Fruit fly (Drosophila melanogaster) whole organism, pupa: ENCODE results near the gene mge.

Experiments
- CG10348 ChIP-seq: fragments of 200-800 bp; sonication (Bioruptor generic); IDR thresholded peaks from 2 replicates; pipeline ENCODE4 v1.3.6; 2022; ENCODE audit warnings: missing biosample characterization, missing genetic modification characterization
- CG12605 ChIP-seq: fragments of 200-800 bp; sonication (Bioruptor generic); IDR thresholded peaks from 2 replicates; pipeline ENCODE4 v1.3.6; 2022; ENCODE audit warnings: missing biosample characterization, missing genetic modification characterization
- CG13204 ChIP-seq: fragments of 200-800 bp; sonication (Bioruptor generic); optimal IDR thresholded peaks from 2 replicates; lab custom pipeline; 2018; ENCODE audit warnings: missing biosample characterization, mild to moderate bottlenecking, missing genetic modification characterization, moderate library complexity
- CG14655 ChIP-seq: fragments of 200-800 bp; sonication (Bioruptor generic); optimal IDR thresholded peaks from 3 replicates; lab custom pipeline; 2017; ENCODE audit warnings: mild to moderate bottlenecking, missing biosample characterization, missing genetic modification reagents, missing genetic modification characterization
- CG15710 ChIP-seq: fragments of 200-800 bp; sonication (Bioruptor generic); optimal IDR thresholded peaks from 2 replicates; lab custom pipeline; 2018; ENCODE audit warnings: missing biosample characterization, mild to moderate bottlenecking, missing genetic modification characterization, moderate library complexity
- CG17806 ChIP-seq: fragments of 200-800 bp; sonication (Bioruptor generic); optimal IDR thresholded peaks from 2 replicates; lab custom pipeline; 2018; ENCODE audit warnings: missing biosample characterization, mild to moderate bottlenecking, missing genetic modification characterization, moderate library complexity
- CG32121 ChIP-seq: fragments of 200-800 bp; sonication (Bioruptor generic); IDR thresholded peaks from 2 replicates; pipeline ENCODE4 v1.3.6; 2022; ENCODE audit warnings: missing biosample characterization, missing genetic modification characterization
- CG34367 ChIP-seq: fragments of 200-800 bp; sonication (Bioruptor generic); optimal IDR thresholded peaks from 2 replicates; lab custom pipeline; 2018; ENCODE audit warnings: missing biosample characterization, mild to moderate bottlenecking, missing genetic modification characterization
- CG4496 ChIP-seq: fragments of 200-800 bp; sonication (Bioruptor generic); IDR thresholded peaks from 3 replicates; pipeline ENCODE4 v1.3.6; 2022; ENCODE audit warnings: missing biosample characterization, missing genetic modification characterization
- CG8159 ChIP-seq: fragments of 200-800 bp; sonication (Bioruptor generic); optimal IDR thresholded peaks from 3 replicates; lab custom pipeline; 2018; ENCODE audit warnings: missing biosample characterization, mild to moderate bottlenecking, missing genetic modification characterization, moderate library complexity
- CG8301 ChIP-seq: fragments of 200-800 bp; sonication (Bioruptor generic); optimal IDR thresholded peaks from 2 replicates; lab custom pipeline; 2018; ENCODE audit warnings: missing biosample characterization, mild to moderate bottlenecking, missing genetic modification characterization
- CG9948 ChIP-seq: fragments of 200-800 bp; sonication (Bioruptor generic); optimal IDR thresholded peaks from 2 replicates; lab custom pipeline; 2018; ENCODE audit warnings: missing biosample characterization, mild to moderate bottlenecking, missing genetic modification characterization, moderate library complexity
- D1 ChIP-seq: fragments of 200-800 bp; sonication (Bioruptor generic); optimal IDR thresholded peaks from 2 replicates; lab custom pipeline; 2018; ENCODE audit warnings: missing biosample characterization, mild to moderate bottlenecking, missing genetic modification characterization, moderate library complexity
- EcR ChIP-seq: fragments of 200-800 bp; sonication (Bioruptor generic); optimal IDR thresholded peaks from 3 replicates; lab custom pipeline; 2019; ENCODE audit warnings: missing biosample characterization, missing genetic modification characterization, mild to moderate bottlenecking, moderate library complexity, missing genetic modification reagents
- Ets98B ChIP-seq: fragments of 200-800 bp; sonication (Bioruptor generic); IDR thresholded peaks from 2 replicates; pipeline ENCODE4 v1.3.6; 2022; ENCODE audit warnings: missing biosample characterization, missing genetic modification characterization
- Pif1A ChIP-seq: fragments of 200-800 bp; sonication (Bioruptor generic); optimal IDR thresholded peaks from 3 replicates; lab custom pipeline; 2016; ENCODE audit warnings: missing biosample characterization, missing genetic modification characterization
- Pif1B ChIP-seq: fragments of 200-800 bp; sonication (Bioruptor generic); optimal IDR thresholded peaks from 3 replicates; lab custom pipeline; 2016; ENCODE audit warnings: missing biosample characterization, missing genetic modification characterization
- Snoo ChIP-seq: fragments of 200-800 bp; sonication (Bioruptor generic); optimal IDR thresholded peaks from 3 replicates; lab custom pipeline; 2017; ENCODE audit warnings: missing biosample characterization, mild to moderate bottlenecking, missing genetic modification characterization, inconsistent platforms
- fd96Ca ChIP-seq: fragments of 200-800 bp; sonication (Bioruptor generic); IDR thresholded peaks from 3 replicates; pipeline ENCODE4 v1.3.6; 2022; ENCODE audit warnings: missing biosample characterization, missing genetic modification characterization
- gl ChIP-seq: fragments of 200-800 bp; sonication (Bioruptor generic); optimal IDR thresholded peaks from 2 replicates; lab custom pipeline; 2018; ENCODE audit warnings: missing biosample characterization, mild to moderate bottlenecking, missing genetic modification characterization
- rn ChIP-seq: fragments of 200-800 bp; sonication (Bioruptor generic); IDR thresholded peaks from 2 replicates; pipeline ENCODE4 v1.3.6; 2022; ENCODE audit warnings: missing biosample characterization, missing genetic modification characterization

The mge gene

DNA sequence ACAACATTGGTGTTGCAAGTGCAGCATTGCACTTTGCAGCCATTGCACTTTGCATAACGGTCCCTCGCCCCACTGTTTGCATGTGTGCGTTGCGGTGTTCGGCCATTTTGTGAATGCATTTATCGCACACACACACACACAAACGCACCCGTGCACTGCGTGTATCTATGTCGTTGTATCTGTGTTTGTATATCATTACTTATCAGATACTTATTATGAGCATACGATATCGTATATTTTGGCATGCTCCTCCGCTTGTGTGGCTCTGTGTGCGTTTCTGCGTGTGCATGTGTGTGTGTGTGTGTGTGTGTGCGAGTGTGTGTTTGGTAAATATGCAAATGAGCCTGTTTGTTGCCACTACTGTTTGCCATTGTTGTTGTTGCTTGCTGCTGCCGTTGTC lies 32.9 kb downstream of the mge start:
- TF ChIP-seq CG17806 (tag; lab: Kevin White, UChicago) (no peak), CG4496 (GFP tag; lab: Robert Waterston, UW) (0 out of 3 replicates have a peak, but pooled peaks have one; percentile 27)

DNA sequence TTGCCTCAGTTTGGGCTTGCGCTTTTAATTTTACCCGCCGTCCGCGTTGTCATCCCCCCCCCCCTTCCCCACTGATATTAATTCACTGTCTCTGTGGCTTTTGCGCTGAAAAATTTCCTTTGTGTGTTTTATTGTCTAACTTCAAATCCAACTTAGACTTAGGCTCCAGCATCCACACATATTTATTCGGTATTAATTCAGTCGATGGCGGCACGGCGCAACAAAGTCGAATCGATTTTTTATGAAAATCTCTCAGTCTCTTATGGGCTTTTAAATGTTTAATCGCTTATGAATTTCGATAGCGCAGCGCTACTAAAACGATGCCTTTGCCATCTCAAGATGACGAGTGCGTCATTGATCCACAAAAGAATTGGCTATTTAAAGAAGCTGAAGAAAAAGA lies 33.7 kb downstream of the mge start:
- TF ChIP-seq CG12605 (GFP tag; lab: Robert Waterston, UW): no peak
- no peak for TF ChIP-seq gl (tag; lab: Kevin White, UChicago)
- TF ChIP-seq CG34367: no peak

DNA sequence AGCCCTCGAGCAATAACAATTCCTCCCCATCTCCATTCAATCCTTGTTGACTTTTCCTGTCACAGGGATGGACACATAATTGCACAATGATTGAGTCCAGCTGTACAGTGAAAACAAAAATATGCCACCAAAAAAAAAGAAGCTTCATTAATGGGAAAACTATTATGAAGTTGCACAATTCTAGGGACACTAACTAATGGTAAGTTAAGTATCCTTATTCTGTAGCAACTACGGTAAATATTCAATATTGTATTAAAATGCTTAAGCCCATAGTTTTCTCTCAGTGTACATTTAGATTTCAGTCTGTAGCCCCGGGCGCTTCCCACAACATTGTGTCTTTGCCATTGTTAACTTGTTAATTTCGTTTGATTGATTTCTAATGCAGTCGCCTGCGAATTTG lies 34.7 kb downstream of the mge start:
- TF ChIP-seq CG9948 (tag; lab: Kevin White, UChicago) (no peak), EcR (GFP tag; lab: Kevin White, UChicago) (no peak), CG17806 (tag; lab: Kevin White, UChicago) (no peak), CG12605 (GFP tag; lab: Robert Waterston, UW) (no peak), CG13204 (GFP tag; lab: Kevin White, UChicago) (no peak), Pif1A (no peak), D1 (tag; lab: Kevin White, UChicago) (no peak), CG15710 (tag; lab: Kevin White, UChicago) (no peak), CG14655 (GFP tag; lab: Kevin White, UChicago) (no peak), CG32121 (GFP tag; lab: Robert Waterston, UW) (no peak), Snoo (tag; lab: Kevin White, UChicago) (no peak), rn (GFP tag; lab: Robert Waterston, UW) (no peak), Ets98B (GFP tag; lab: Robert Waterston, UW) (no peak), CG34367 (no peak), CG10348 (no peak), CG4496 (GFP tag; lab: Robert Waterston, UW) (no peak), CG8301 (no peak), CG8159 (tag; lab: Kevin White, UChicago) (no peak)

DNA sequence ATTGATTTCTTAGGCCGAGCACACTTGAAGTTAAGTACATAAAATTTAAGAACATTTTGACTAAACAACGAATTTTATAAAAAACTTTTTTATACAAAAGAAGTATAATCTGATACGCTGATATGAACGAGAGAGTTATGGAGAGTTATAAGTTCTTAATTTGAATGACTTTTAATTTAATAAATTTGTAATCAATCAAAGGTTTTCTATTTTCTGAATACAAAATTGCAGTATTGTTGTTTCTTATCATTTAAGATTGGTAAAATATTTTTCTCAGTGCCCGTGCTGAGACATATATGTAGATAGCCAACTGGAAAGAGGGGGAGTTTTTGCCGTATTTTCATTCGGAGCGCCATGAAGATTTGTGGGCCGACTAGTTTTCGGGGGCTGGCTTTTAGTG lies 36.6 kb downstream of the mge start:
- TF ChIP-seq gl (tag; lab: Kevin White, UChicago): no peak
- TF ChIP-seq rn (GFP tag; lab: Robert Waterston, UW): no peak
- no peak for TF ChIP-seq Ets98B (GFP tag; lab: Robert Waterston, UW)
- TF ChIP-seq CG12605 (GFP tag; lab: Robert Waterston, UW): no peak
- no peak for TF ChIP-seq CG34367
- no peak for TF ChIP-seq CG17806 (tag; lab: Kevin White, UChicago)
- no peak for TF ChIP-seq CG4496 (GFP tag; lab: Robert Waterston, UW)
- no peak for TF ChIP-seq D1 (tag; lab: Kevin White, UChicago)
- TF ChIP-seq Pif1B (GFP tag; lab: Kevin White, UChicago): no peak
- no peak for TF ChIP-seq CG10348
- no peak for TF ChIP-seq Snoo (tag; lab: Kevin White, UChicago)
- TF ChIP-seq CG8159 (tag; lab: Kevin White, UChicago): no peak
- no peak for TF ChIP-seq CG32121 (GFP tag; lab: Robert Waterston, UW)
- TF ChIP-seq CG8301: no peak
- TF ChIP-seq Pif1A: no peak

DNA sequence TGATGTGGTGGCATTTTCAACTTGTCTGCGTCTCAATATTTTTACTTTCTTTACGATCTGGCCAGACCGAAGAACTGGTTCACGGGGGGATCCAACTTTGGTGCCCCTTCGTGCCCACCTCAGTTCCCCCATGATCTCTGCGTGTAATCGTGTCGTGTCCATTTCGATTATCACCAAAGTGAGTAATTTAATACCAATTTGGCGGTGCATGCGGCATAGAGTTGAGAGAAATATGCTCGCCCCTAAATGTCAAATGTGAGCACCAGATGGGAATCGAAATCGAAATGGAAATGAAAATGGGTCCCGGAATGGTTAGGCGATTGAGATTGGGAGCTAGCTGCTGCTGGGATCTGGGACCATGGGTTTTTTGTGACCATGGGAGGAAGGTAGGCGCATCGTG lies 38.4 kb downstream of the mge start:
- no peak for TF ChIP-seq Ets98B (GFP tag; lab: Robert Waterston, UW)
- no peak for TF ChIP-seq CG15710 (tag; lab: Kevin White, UChicago)
- TF ChIP-seq CG4496 (GFP tag; lab: Robert Waterston, UW): 0 out of 3 replicates have a peak, but pooled peaks have one; percentile 10
- TF ChIP-seq CG32121 (GFP tag; lab: Robert Waterston, UW): no peak

DNA sequence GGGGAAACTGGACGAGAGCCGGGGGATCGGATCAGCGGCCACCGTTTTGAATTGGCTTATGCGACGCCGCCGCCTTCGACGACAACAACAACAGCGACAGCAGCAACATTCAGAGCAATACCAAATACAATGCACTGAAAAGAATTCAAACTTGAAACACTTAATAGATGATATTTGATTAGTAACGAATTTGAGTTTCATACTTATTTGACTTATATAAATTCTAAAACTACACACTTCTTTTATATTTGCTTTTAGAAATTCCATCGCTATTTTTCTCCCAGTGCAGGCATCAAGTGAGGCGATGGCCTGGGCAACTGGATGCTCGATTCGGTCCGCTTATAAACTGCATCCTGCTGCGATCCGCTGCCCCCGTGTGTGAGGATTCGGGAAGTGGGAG lies 41.7 kb downstream of the mge start:
- no peak for TF ChIP-seq rn (GFP tag; lab: Robert Waterston, UW)
- peak; percentile 68 for TF ChIP-seq CG8159 (tag; lab: Kevin White, UChicago)
- TF ChIP-seq CG13204 (GFP tag; lab: Kevin White, UChicago): peak; percentile 64
- TF ChIP-seq CG8301: peak; percentile 52
- TF ChIP-seq CG4496 (GFP tag; lab: Robert Waterston, UW): peak; percentile 63; the same call in 1 of the 3 replicates
- TF ChIP-seq CG15710 (tag; lab: Kevin White, UChicago): peak; percentile 74
- peak; percentile 38 for TF ChIP-seq Pif1B (GFP tag; lab: Kevin White, UChicago)
- TF ChIP-seq CG14655 (GFP tag; lab: Kevin White, UChicago): peak; percentile 47
- TF ChIP-seq CG34367: peak; percentile 71
- no peak for TF ChIP-seq EcR (GFP tag; lab: Kevin White, UChicago)
- peak; percentile 66 for TF ChIP-seq CG17806 (tag; lab: Kevin White, UChicago)
- TF ChIP-seq Ets98B (GFP tag; lab: Robert Waterston, UW): peak; percentile 54
- peak; percentile 48 for TF ChIP-seq Snoo (tag; lab: Kevin White, UChicago)
- TF ChIP-seq CG32121 (GFP tag; lab: Robert Waterston, UW): no peak
- no peak for TF ChIP-seq fd96Ca (GFP tag; lab: Robert Waterston, UW)
- TF ChIP-seq gl (tag; lab: Kevin White, UChicago): peak; percentile 19
- peak; percentile 58; the same call in 1 of the 2 replicates for TF ChIP-seq CG12605 (GFP tag; lab: Robert Waterston, UW)
- TF ChIP-seq Pif1A: peak; percentile 48
- TF ChIP-seq D1 (tag; lab: Kevin White, UChicago): peak; percentile 33
- TF ChIP-seq CG10348: no peak
- peak; percentile 67 for TF ChIP-seq CG9948 (tag; lab: Kevin White, UChicago)
